Worm (Caenorhabditis elegans): ENCODE measurements around the gene dbn-1.

- TF ChIP-seq nfya-1 (tag; optimal IDR thresholded peaks at IDR 0.05; ENCODE audit: borderline replicate concordance, insufficient read depth) (peak; percentile 67), sptf-2 (GFP tag; optimal IDR thresholded peaks at IDR 0.05) (no peak), K12H6.12 (tag; optimal IDR thresholded peaks at IDR 0.05) (no peak)
Measured at ce11 chrIII:13780199-13780706, 18.4 kb upstream of the dbn-1 start, which contains the start of gene pot-3.

All from whole organism, young adult.